Fruit fly (Drosophila melanogaster): Measurements from ENCODE around the gene CG43861.

dm6 chr2L:20065516-20065915 is 48.4 kb upstream of the CG43861 start, which contains the start of gene vls:
- TF ChIP-seq Dfd (GFP tag; optimal IDR thresholded peaks at IDR 0.05), result no peak
- TF ChIP-seq brk (GFP tag; optimal IDR thresholded peaks at IDR 0.05), result no peak
- no peak for TF ChIP-seq Abd-B (GFP tag; optimal IDR thresholded peaks at IDR 0.05)
- TF ChIP-seq dmrt93B (GFP tag; optimal IDR thresholded peaks at IDR 0.05), result no peak
- TF ChIP-seq psq (GFP tag; optimal IDR thresholded peaks at IDR 0.05), result no peak
- TF ChIP-seq Dif (GFP tag; optimal IDR thresholded peaks at IDR 0.05; ENCODE audit: partially characterized antibody), result no peak
- no peak for TF ChIP-seq br (GFP tag; optimal IDR thresholded peaks at IDR 0.05)
